Worm (Caenorhabditis elegans): ENCODE data around the gene F41C3.1.

ce11 chrII:4772441-4772840 is 20.3 kb downstream of the F41C3.1 start:
- TF ChIP-seq W03F9.2 (tag; optimal IDR thresholded peaks at IDR 0.05) (no peak), him-1 (tag; optimal IDR thresholded peaks at IDR 0.05) (no peak)
